Worm (Caenorhabditis elegans) whole organism, L4/young adult: ENCODE data around the gene Y57G7A.6.

Experiments
- dao-5 ChIP-seq: sonication (generic microtip); optimal IDR thresholded peaks from 2 replicates; lab custom pipeline; 2016; ENCODE audit warnings: missing genotype, missing genetic modification characterization, moderate library complexity, missing compliant biosample characterization
- him-1 ChIP-seq: sonication (generic microtip); optimal IDR thresholded peaks from 2 replicates; lab custom pipeline; 2016; ENCODE audit warnings: missing genotype, missing genetic modification reagents, missing genetic modification characterization, missing compliant biosample characterization

DNA sequence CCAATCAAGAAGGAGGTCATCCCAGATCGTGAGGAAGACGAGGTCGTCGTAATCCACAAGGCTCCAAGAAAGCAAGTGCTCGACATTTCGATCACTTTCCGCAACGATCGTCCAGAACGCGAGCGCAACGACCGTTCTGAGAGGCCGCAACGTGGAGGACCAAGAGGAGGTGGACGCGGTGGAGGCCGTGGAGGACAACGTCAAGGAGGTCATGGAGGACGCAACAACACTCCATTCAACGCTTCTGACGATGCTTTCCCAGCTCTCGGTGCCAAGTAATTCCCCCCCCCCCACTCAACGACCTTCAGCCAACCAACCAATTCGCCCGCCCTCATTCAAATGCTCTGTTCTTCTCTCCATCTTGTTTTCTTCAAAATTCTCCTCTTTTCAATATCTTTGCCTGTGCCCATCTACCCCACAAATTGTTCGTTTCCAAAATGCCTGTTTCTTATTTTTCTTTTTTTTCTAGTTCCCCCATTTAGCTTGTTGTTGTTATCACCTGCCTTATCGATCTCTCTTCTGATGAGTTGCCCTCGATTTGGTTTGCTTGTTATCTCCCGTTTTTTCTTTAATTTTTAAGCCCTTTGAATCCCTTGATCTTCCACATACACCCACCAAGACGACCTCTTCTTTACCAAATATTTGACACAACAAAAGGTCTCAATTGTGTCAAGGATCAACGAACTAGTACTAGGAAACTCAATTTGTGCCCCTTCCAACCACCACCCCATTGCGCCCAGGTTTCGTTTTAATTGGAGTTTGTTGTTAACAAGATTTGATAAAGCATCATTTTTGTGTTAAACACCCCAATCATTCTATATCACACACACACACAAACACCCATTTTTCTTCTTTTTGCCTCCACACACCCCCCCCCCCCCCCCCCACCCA lies 37.1 kb upstream of the Y57G7A.6 start:
- TF ChIP-seq him-1 (tag; lab: Kevin White, UChicago) = no peak
- TF ChIP-seq dao-5 (tag; lab: Kevin White, UChicago) = no peak
